Worm (Caenorhabditis elegans) whole organism, L2 larva: Measurements from ENCODE around the gene ZC13.10.

ENCODE experiments used
- C34F6.9 ChIP-seq: fragments of 150-350 bp; optimal IDR thresholded peaks from 2 replicates; lab custom pipeline; 2014; ENCODE audit warnings: missing biosample characterization, missing genetic modification characterization
- F13H6.1 ChIP-seq: sonication (generic microtip); optimal IDR thresholded peaks from 2 replicates; lab custom pipeline; 2016; ENCODE audit warnings: missing genetic modification characterization, missing compliant biosample characterization
- R02D3.7 ChIP-seq: fragments of 150-350 bp; optimal IDR thresholded peaks from 2 replicates; lab custom pipeline; 2014; ENCODE audit warnings: missing biosample characterization, missing genetic modification characterization
- Y55F3AM.14 ChIP-seq: fragments of 200-800 bp; sonication (Bioruptor generic); optimal IDR thresholded peaks from 2 replicates; lab custom pipeline; 2018; ENCODE audit warnings: mild to moderate bottlenecking, missing genetic modification characterization, missing compliant biosample characterization
- ZK546.5 ChIP-seq: sonication (generic microtip); optimal IDR thresholded peaks from 2 replicates; lab custom pipeline; 2017; ENCODE audit warnings: missing biosample characterization, missing genetic modification characterization
- alr-1 ChIP-seq: fragments of 150-350 bp; optimal IDR thresholded peaks from 2 replicates; lab custom pipeline; 2014; ENCODE audit warnings: missing biosample characterization, missing genetic modification characterization
- aly-2 ChIP-seq: fragments of 150-350 bp; optimal IDR thresholded peaks from 2 replicates; lab custom pipeline; 2014; ENCODE audit warnings: missing biosample characterization, missing genetic modification characterization
- ama-1 ChIP-seq: fragments of 150-350 bp; optimal IDR thresholded peaks from 2 replicates; lab custom pipeline; 2018; ENCODE audit warnings: inconsistent platforms
- blmp-1 ChIP-seq: sonication (generic microtip); optimal IDR thresholded peaks from 2 replicates; lab custom pipeline; 2017; ENCODE audit warnings: missing genetic modification characterization, mild to moderate bottlenecking, missing compliant biosample characterization, antibody characterized with exemption, moderate library complexity; ENCODE audit not compliant: insufficient read depth
- ceh-16 ChIP-seq: fragments of 150-350 bp; optimal IDR thresholded peaks from 2 replicates; lab custom pipeline; 2014; ENCODE audit warnings: missing biosample characterization, missing genetic modification characterization
- ceh-82 ChIP-seq: fragments of 150-350 bp; optimal IDR thresholded peaks from 2 replicates; lab custom pipeline; 2014; ENCODE audit warnings: missing biosample characterization, missing genetic modification characterization
- crh-2 ChIP-seq: sonication (generic microtip); optimal IDR thresholded peaks from 2 replicates; lab custom pipeline; 2017; ENCODE audit warnings: missing biosample characterization, missing genetic modification characterization
- dmd-4 ChIP-seq: sonication (generic microtip); optimal IDR thresholded peaks from 2 replicates; lab custom pipeline; 2017; ENCODE audit warnings: missing biosample characterization, missing genetic modification characterization
- egl-27 ChIP-seq: sonication (generic microtip); optimal IDR thresholded peaks from 3 replicates; lab custom pipeline; 2017; ENCODE audit warnings: missing biosample characterization, missing genetic modification reagents, missing genetic modification characterization
- elt-1 ChIP-seq: fragments of 150-350 bp; optimal IDR thresholded peaks from 2 replicates; lab custom pipeline; 2014; ENCODE audit warnings: missing biosample characterization, missing genetic modification characterization
- elt-3 ChIP-seq: sonication (generic microtip); optimal IDR thresholded peaks from 2 replicates; lab custom pipeline; 2017; ENCODE audit warnings: missing biosample characterization, missing genetic modification characterization
- fos-1 ChIP-seq: fragments of 150-350 bp; optimal IDR thresholded peaks from 2 replicates; lab custom pipeline; 2014; ENCODE audit warnings: missing biosample characterization, missing genetic modification characterization
- gmeb-1 ChIP-seq: fragments of 150-350 bp; optimal IDR thresholded peaks from 2 replicates; lab custom pipeline; 2014; ENCODE audit warnings: missing biosample characterization, missing genetic modification characterization
- lin-11 ChIP-seq: fragments of 150-350 bp; sonication (generic microtip); optimal IDR thresholded peaks from 2 replicates; lab custom pipeline; 2014; ENCODE audit warnings: missing biosample characterization, missing genetic modification characterization, inconsistent platforms, mixed read lengths
- lin-13 ChIP-seq: fragments of 150-350 bp; optimal IDR thresholded peaks from 2 replicates; lab custom pipeline; 2014; ENCODE audit warnings: missing biosample characterization, missing genetic modification reagents, missing genetic modification characterization
- lin-39 ChIP-seq: fragments of 150-350 bp; optimal IDR thresholded peaks from 2 replicates; lab custom pipeline; 2014; ENCODE audit warnings: missing biosample characterization, missing genetic modification reagents, missing genetic modification characterization
- lsy-2 ChIP-seq, 2 experiments: fragments of 150-350 bp in 1 of 2; sonication (generic microtip) in 1 of 2; optimal IDR thresholded peaks; 2 replicates each; lab custom pipeline; 2014 to 2017; ENCODE audit warnings: missing biosample characterization in 2 of 2, missing genetic modification characterization in 2 of 2
- mab-5 ChIP-seq: fragments of 150-350 bp; optimal IDR thresholded peaks from 2 replicates; lab custom pipeline; 2014; ENCODE audit warnings: missing biosample characterization, missing genetic modification characterization
- mbf-1 ChIP-seq: sonication (generic microtip); optimal IDR thresholded peaks from 2 replicates; lab custom pipeline; 2017; ENCODE audit warnings: missing biosample characterization, missing genetic modification characterization
- mdl-1 ChIP-seq, 2 experiments: fragments of 150-350 bp in 1 of 2; sonication (generic microtip) in 1 of 2; optimal IDR thresholded peaks; 2 replicates each; lab custom pipeline; 2017; ENCODE audit warnings: missing biosample characterization in 2 of 2, missing genetic modification characterization in 2 of 2
- nhr-10 ChIP-seq: sonication (generic microtip); optimal IDR thresholded peaks from 2 replicates; lab custom pipeline; 2017; ENCODE audit warnings: missing biosample characterization, missing genetic modification characterization
- nhr-11 ChIP-seq: fragments of 150-350 bp; optimal IDR thresholded peaks from 2 replicates; lab custom pipeline; 2014; ENCODE audit warnings: missing biosample characterization, missing genetic modification characterization
- nhr-12 ChIP-seq: fragments of 150-350 bp; optimal IDR thresholded peaks from 2 replicates; lab custom pipeline; 2014; ENCODE audit warnings: missing biosample characterization, missing genetic modification characterization
- nhr-129 ChIP-seq: fragments of 150-350 bp; optimal IDR thresholded peaks from 2 replicates; lab custom pipeline; 2014; ENCODE audit warnings: missing biosample characterization, missing genetic modification characterization
- nhr-21 ChIP-seq: fragments of 150-350 bp; optimal IDR thresholded peaks from 2 replicates; lab custom pipeline; 2014; ENCODE audit warnings: missing biosample characterization, missing genetic modification characterization
- nhr-23 ChIP-seq: fragments of 150-350 bp; optimal IDR thresholded peaks from 2 replicates; lab custom pipeline; 2014; ENCODE audit warnings: missing biosample characterization, missing genetic modification reagents, missing genetic modification characterization
- nhr-237 ChIP-seq: fragments of 150-350 bp; optimal IDR thresholded peaks from 2 replicates; lab custom pipeline; 2014; ENCODE audit warnings: missing biosample characterization, missing genetic modification characterization
- nhr-25 ChIP-seq: fragments of 150-350 bp; sonication (generic microtip); optimal IDR thresholded peaks from 3 replicates; lab custom pipeline; 2014; ENCODE audit warnings: missing biosample characterization, missing genetic modification characterization
- nhr-6 ChIP-seq: fragments of 150-350 bp; optimal IDR thresholded peaks from 2 replicates; lab custom pipeline; 2014; ENCODE audit warnings: missing biosample characterization, missing genetic modification characterization
- nhr-77 ChIP-seq: fragments of 150-350 bp; optimal IDR thresholded peaks from 2 replicates; lab custom pipeline; 2014; ENCODE audit warnings: missing biosample characterization, missing genetic modification characterization
- peb-1 ChIP-seq: fragments of 150-350 bp; optimal IDR thresholded peaks from 2 replicates; lab custom pipeline; 2014; ENCODE audit warnings: missing biosample characterization, missing genetic modification characterization
- sem-4 ChIP-seq: fragments of 150-350 bp; optimal IDR thresholded peaks from 2 replicates; lab custom pipeline; 2014; ENCODE audit warnings: missing biosample characterization, missing genetic modification reagents, missing genetic modification characterization
- skn-1 ChIP-seq: sonication (generic microtip); optimal IDR thresholded peaks from 2 replicates; lab custom pipeline; 2017; ENCODE audit warnings: missing biosample characterization, missing genetic modification characterization
- sma-3 ChIP-seq: sonication (generic microtip); optimal IDR thresholded peaks from 2 replicates; lab custom pipeline; 2016; ENCODE audit warnings: missing genetic modification reagents, missing genetic modification characterization, missing compliant biosample characterization
- sma-9 ChIP-seq, 2 experiments: fragments of 150-350 bp in 1 of 2; sonication (generic microtip) in 1 of 2; optimal IDR thresholded peaks; 2 replicates each; lab custom pipeline; 2014 to 2016; ENCODE audit warnings: missing genetic modification characterization in 2 of 2, mild to moderate bottlenecking in 1 of 2, missing biosample characterization in 1 of 2, missing compliant biosample characterization in 1 of 2, missing genetic modification reagents in 1 of 2, moderate library complexity in 1 of 2
- snpc-4 ChIP-seq: fragments of 150-350 bp; optimal IDR thresholded peaks from 2 replicates; lab custom pipeline; 2014; ENCODE audit warnings: missing biosample characterization, missing genetic modification characterization
- unc-39 ChIP-seq: fragments of 150-350 bp; optimal IDR thresholded peaks from 2 replicates; lab custom pipeline; 2014; ENCODE audit warnings: missing biosample characterization, missing genetic modification characterization
- unc-55 ChIP-seq: fragments of 150-350 bp; sonication (generic microtip); optimal IDR thresholded peaks from 3 replicates; lab custom pipeline; 2014; ENCODE audit warnings: missing biosample characterization, missing genetic modification reagents, missing genetic modification characterization
- unc-62 ChIP-seq: fragments of 150-350 bp; optimal IDR thresholded peaks from 2 replicates; lab custom pipeline; 2014; ENCODE audit warnings: missing biosample characterization, missing genetic modification reagents, missing genetic modification characterization
- zag-1 ChIP-seq: fragments of 150-350 bp; optimal IDR thresholded peaks from 2 replicates; lab custom pipeline; 2014; ENCODE audit warnings: missing biosample characterization, missing genetic modification characterization
- ztf-1 ChIP-seq: fragments of 200-800 bp; sonication (Bioruptor generic); conservative IDR thresholded peaks from 2 replicates; pipeline ENCODE4 v1.3.6; 2022; ENCODE audit warnings: missing genetic modification characterization, missing compliant biosample characterization
- ztf-11 ChIP-seq: sonication (generic microtip); optimal IDR thresholded peaks from 2 replicates; lab custom pipeline; 2017; ENCODE audit warnings: missing biosample characterization, missing genetic modification characterization
- ztf-4 ChIP-seq: fragments of 150-350 bp; optimal IDR thresholded peaks from 2 replicates; lab custom pipeline; 2014; ENCODE audit warnings: missing biosample characterization, missing genetic modification characterization

The ZC13.10 gene

ce11 chrX:880367-880766 lies 22.0 kb downstream of the ZC13.10 start, which contains the start of gene ZC13.2:
Gene ZC13.2 (plus strand): TSS chrX:880667.
- TF ChIP-seq lin-11 (tag; lab: Kevin White, UChicago) (peak; percentile 31), lin-13 (GFP tag; lab: Kevin White, UChicago) (no peak), ZK546.5 (tag; lab: Kevin White, UChicago) (no peak)

- TF ChIP-seq blmp-1 (tag; lab: Kevin White, UChicago) (peak; percentile 92), crh-2 (tag; lab: Kevin White, UChicago) (peak; percentile 64), sem-4 (tag; lab: Kevin White, UChicago) (peak; percentile 55), egl-27 (peak; percentile 4), nhr-11 (tag; lab: Kevin White, UChicago) (no peak), lin-39 (tag; lab: Kevin White, UChicago) (no peak), lin-11 (tag; lab: Kevin White, UChicago) (peak; percentile 33), elt-1 (no peak), ama-1 (no peak), ceh-82 (tag; lab: Kevin White, UChicago) (no peak), mbf-1 (tag; lab: Kevin White, UChicago) (no peak), nhr-237 (tag; lab: Kevin White, UChicago) (no peak), alr-1 (tag; lab: Kevin White, UChicago) (no peak), nhr-77 (tag; lab: Kevin White, UChicago) (no peak), ztf-1 (GFP tag; lab: Robert Waterston, UW) (no peak), dmd-4 (tag; lab: Kevin White, UChicago) (no peak), snpc-4 (tag; lab: Kevin White, UChicago) (peak; percentile 4), unc-62 (GFP tag; lab: Kevin White, UChicago) (no peak), elt-3 (no peak), nhr-23 (tag; lab: Kevin White, UChicago) (no peak), sma-3 (GFP tag; lab: Kevin White, UChicago) (peak; percentile 55), sma-9 (GFP tag; optimal IDR thresholded peaks at IDR 0.05; lab: Kevin White, UChicago) (peak; percentile 60), sma-9 (tag; optimal IDR thresholded peaks at IDR 0.05; lab: Kevin White, UChicago) (no peak), unc-39 (tag; lab: Kevin White, UChicago) (no peak), ZK546.5 (tag; lab: Kevin White, UChicago) (no peak), lsy-2 (tag; optimal IDR thresholded peaks at IDR 0.05; lab: Kevin White, UChicago) (peak; percentile 6 to 67), skn-1 (no peak), unc-55 (GFP tag; lab: Kevin White, UChicago) (peak; percentile 80), nhr-129 (tag; lab: Kevin White, UChicago) (peak; percentile 94), ceh-16 (tag; lab: Kevin White, UChicago) (no peak), mab-5 (no peak), nhr-25 (tag; lab: Kevin White, UChicago) (peak; percentile 69), mdl-1 (tag; optimal IDR thresholded peaks at IDR 0.05; lab: Kevin White, UChicago) (no peak), nhr-10 (tag; lab: Kevin White, UChicago) (no peak), C34F6.9 (tag; lab: Kevin White, UChicago) (peak; percentile 87), nhr-12 (no peak), F13H6.1 (tag; lab: Kevin White, UChicago) (peak; percentile 40), nhr-21 (no peak), nhr-6 (no peak), aly-2 (no peak), R02D3.7 (tag; lab: Kevin White, UChicago) (no peak), zag-1 (tag; lab: Kevin White, UChicago) (peak; percentile 38), ztf-4 (no peak), gmeb-1 (tag; lab: Kevin White, UChicago) (peak; percentile 35), ztf-11 (no peak), peb-1 (tag; lab: Kevin White, UChicago) (no peak), lin-13 (GFP tag; lab: Kevin White, UChicago) (peak; percentile 75), Y55F3AM.14 (GFP tag; lab: Kevin White, UChicago) (no peak), fos-1 (tag; lab: Kevin White, UChicago) (peak; percentile 85)
Measured at ce11 chrX:876935-877334, 25.5 kb downstream of the ZC13.10 start, which contains the start of gene ZC13.1. Gene ZC13.1 (plus strand): TSS chrX:877239.
